Fruit fly (Drosophila melanogaster): ENCODE measurements around the gene Gr22f.

The Gr22f gene

DNA sequence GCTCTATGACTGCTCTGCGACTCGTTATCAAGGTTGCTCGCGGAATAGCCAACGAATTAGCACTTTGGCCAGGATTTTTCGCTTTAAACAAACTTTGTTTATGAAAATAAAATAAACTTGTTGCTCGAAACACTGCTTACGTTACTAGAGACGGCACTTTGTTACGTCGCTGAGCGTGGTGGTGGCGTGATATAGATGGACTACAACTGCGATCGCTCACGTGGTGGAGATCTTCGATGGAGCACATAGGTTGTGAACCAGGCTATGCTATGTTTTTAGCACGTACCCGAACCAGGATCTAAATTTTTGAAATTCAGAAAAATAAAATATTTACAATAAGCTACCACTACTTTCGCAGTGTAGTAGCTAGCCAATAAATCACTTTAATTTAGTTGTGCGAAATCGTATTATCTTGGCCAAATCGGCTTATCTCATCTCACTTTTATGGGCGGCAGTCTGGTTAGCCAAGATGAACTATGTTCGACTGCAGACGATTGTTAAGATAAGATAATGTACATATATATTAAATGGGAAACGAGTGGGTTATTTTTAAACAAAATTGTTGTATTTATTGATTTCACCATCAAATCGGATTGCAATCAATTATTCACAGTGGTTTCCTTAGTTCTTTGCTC lies 40.4 kb downstream of the Gr22f start, which contains the start of gene frtz (continued):
- TF ChIP-seq CG10267 (tag; optimal IDR thresholded peaks at IDR 0.05) (peak; percentile 38), ATbp (GFP tag; optimal IDR thresholded peaks at IDR 0.05) (no peak), E2f2 (GFP tag; IDR thresholded peaks at IDR 0.05) (peak; percentile 56), aop (GFP tag; IDR thresholded peaks at IDR 0.05) (no peak), CG34376 (GFP tag; optimal IDR thresholded peaks at IDR 0.05) (peak; percentile 80), bab2 (GFP tag; optimal IDR thresholded peaks at IDR 0.05) (peak; percentile 18), bowl (GFP tag; IDR thresholded peaks at IDR 0.05) (no peak), CG30431 (GFP tag; optimal IDR thresholded peaks at IDR 0.05) (no peak), dm (GFP tag; optimal IDR thresholded peaks at IDR 0.05) (peak; percentile 10), CG16779 (GFP tag; IDR thresholded peaks at IDR 0.05) (no peak), CG10654 (GFP tag; optimal IDR thresholded peaks at IDR 0.05) (no peak), sna (GFP tag; IDR thresholded peaks at IDR 0.05; ENCODE audit: partially characterized antibody) (peak; percentile 46), CG12744 (GFP tag; optimal IDR thresholded peaks at IDR 0.05) (no peak), ap (GFP tag; IDR thresholded peaks at IDR 0.05) (no peak), gsb-n (tag; optimal IDR thresholded peaks at IDR 0.05) (no peak), Ets65A (GFP tag) (peak; percentile 22), HmgD (GFP tag; optimal IDR thresholded peaks at IDR 0.05) (no peak), Dad (GFP tag; optimal IDR thresholded peaks at IDR 0.05) (no peak), zfh1 (GFP tag; IDR thresholded peaks at IDR 0.05) (peak; percentile 55; the same call in 1 of the 3 replicates), CG18619 (GFP tag; optimal IDR thresholded peaks at IDR 0.05) (no peak), sens (GFP tag) (peak; percentile 24), Dbx (GFP tag; IDR thresholded peaks at IDR 0.05) (peak; percentile 42; the same call in 1 of the 3 replicates), CG12155 (GFP tag; optimal IDR thresholded peaks at IDR 0.05) (peak; percentile 29), CG14710 (tag; optimal IDR thresholded peaks at IDR 0.05) (peak; percentile 38), sima (GFP tag; optimal IDR thresholded peaks at IDR 0.05) (no peak), Hr51 (GFP tag; optimal IDR thresholded peaks at IDR 0.05) (peak in 1 of 2 experiments; percentile 15), wor (GFP tag; IDR thresholded peaks at IDR 0.05) (no peak), stwl (tag; optimal IDR thresholded peaks at IDR 0.05) (peak; percentile 61), Bgb (GFP tag; IDR thresholded peaks at IDR 0.05; ENCODE audit: partially characterized antibody) (peak; percentile 90), Spps (tag; optimal IDR thresholded peaks at IDR 0.05) (no peak), Doc3 (GFP tag; IDR thresholded peaks at IDR 0.05; ENCODE audit: partially characterized antibody) (peak; percentile 62), lbe (GFP tag; optimal IDR thresholded peaks at IDR 0.05) (no peak), Dfd (GFP tag; optimal IDR thresholded peaks at IDR 0.05) (no peak), CG4730 (GFP tag; IDR thresholded peaks at IDR 0.05) (no peak), exex (tag; optimal IDR thresholded peaks at IDR 0.05) (peak; percentile 79), tgo (GFP tag; IDR thresholded peaks at IDR 0.05) (no peak), salm (tag; optimal IDR thresholded peaks at IDR 0.05) (no peak), CG16815 (GFP tag; optimal IDR thresholded peaks at IDR 0.05) (no peak), stc (GFP tag; IDR thresholded peaks at IDR 0.05) (no peak), vnd (GFP tag; IDR thresholded peaks at IDR 0.05; ENCODE audit: partially characterized antibody) (peak; percentile 68), crp (GFP tag; optimal IDR thresholded peaks at IDR 0.05) (no peak), MESR4 (GFP tag; optimal IDR thresholded peaks at IDR 0.05) (peak; percentile 71), CG4404 (GFP tag; IDR thresholded peaks at IDR 0.05) (no peak), CG2712 (tag; optimal IDR thresholded peaks at IDR 0.05) (peak; percentile 6), klu (GFP tag; IDR thresholded peaks at IDR 0.05) (no peak), tio (GFP tag; optimal IDR thresholded peaks at IDR 0.05) (no peak), ab (GFP tag; optimal IDR thresholded peaks at IDR 0.05) (no peak), CG2889 (GFP tag; IDR thresholded peaks at IDR 0.05) (no peak), vfl (GFP tag; optimal IDR thresholded peaks at IDR 0.05) (no peak), YL-1 (GFP tag; optimal IDR thresholded peaks at IDR 0.05) (peak; percentile 69), cato (GFP tag; optimal IDR thresholded peaks at IDR 0.05; ENCODE audit: borderline replicate concordance) (no peak)
